Worm (Caenorhabditis elegans) whole organism, young adult: ENCODE measurements around the gene nxf-1.

Source experiments
- C17E4.6 ChIP-seq: fragments of 200-800 bp; sonication (Bioruptor generic); IDR thresholded peaks from 2 replicates; pipeline ENCODE4 v1.3.6; 2022; ENCODE audit warnings: missing genetic modification reagents, missing genetic modification characterization, missing compliant biosample characterization
- F33H1.4 ChIP-seq: fragments of 200-800 bp; sonication (Bioruptor generic); IDR thresholded peaks from 2 replicates; pipeline ENCODE4 v1.3.6; 2022; ENCODE audit warnings: missing genetic modification reagents, missing genetic modification characterization, missing compliant biosample characterization
- F37B4.10 ChIP-seq: fragments of 200-800 bp; sonication (Bioruptor generic); IDR thresholded peaks from 2 replicates; pipeline ENCODE4 v1.3.6; 2022; ENCODE audit warnings: missing genetic modification characterization, missing compliant biosample characterization
- F57A8.1 ChIP-seq: fragments of 200-800 bp; sonication (Bioruptor generic); optimal IDR thresholded peaks from 2 replicates; lab custom pipeline; 2018; ENCODE audit warnings: mild to moderate bottlenecking, missing genetic modification characterization, moderate library complexity, missing compliant biosample characterization
- F57C9.4 ChIP-seq: sonication (generic microtip); optimal IDR thresholded peaks from 2 replicates; lab custom pipeline; 2017; ENCODE audit warnings: mild to moderate bottlenecking, missing genetic modification characterization, missing compliant biosample characterization
- T26A5.8 ChIP-seq: sonication (generic microtip); optimal IDR thresholded peaks from 2 replicates; lab custom pipeline; 2016; ENCODE audit warnings: missing genetic modification characterization, missing compliant biosample characterization
- Y53G8AR.9 ChIP-seq: fragments of 200-800 bp; sonication (Bioruptor generic); conservative IDR thresholded peaks from 2 replicates; pipeline ENCODE4 v1.3.6; 2022; ENCODE audit warnings: missing genetic modification reagents, missing genetic modification characterization, missing compliant biosample characterization
- Y95B8A.8 ChIP-seq: fragments of 200-800 bp; sonication (Bioruptor generic); IDR thresholded peaks from 2 replicates; pipeline ENCODE4 v1.3.6; 2022; ENCODE audit warnings: missing genetic modification reagents, missing genetic modification characterization, missing compliant biosample characterization
- ama-1 ChIP-seq, 3 experiments: fragments of 150-350 bp in 1 of 3; sonication (generic microtip) in 2 of 3; optimal IDR thresholded peaks; 2 replicates each; lab custom pipeline; 2014 to 2018; ENCODE audit warnings: missing biosample characterization in 2 of 3, missing genetic modification characterization in 2 of 3, missing genetic modification reagents in 2 of 3
- aptf-2 ChIP-seq: fragments of 200-800 bp; sonication (Bioruptor generic); conservative IDR thresholded peaks from 2 replicates; pipeline ENCODE4 v1.3.6; 2022; ENCODE audit warnings: missing genetic modification reagents, missing genetic modification characterization, missing compliant biosample characterization
- aptf-3 ChIP-seq: fragments of 200-800 bp; sonication (Bioruptor generic); IDR thresholded peaks from 2 replicates; pipeline ENCODE4 v1.3.6; 2022; ENCODE audit warnings: missing genetic modification characterization, missing compliant biosample characterization
- ccch-3 ChIP-seq: fragments of 200-800 bp; sonication (Bioruptor generic); optimal IDR thresholded peaks from 2 replicates; lab custom pipeline; 2018; ENCODE audit warnings: mild to moderate bottlenecking, missing genetic modification characterization, missing compliant biosample characterization
- cebp-1 ChIP-seq, 2 experiments: fragments of 200-800 bp in 1 of 2; sonication (Bioruptor generic) in 1 of 2; sonication (generic microtip) in 1 of 2; IDR thresholded peaks in 1 of 2; optimal IDR thresholded peaks in 1 of 2; 2 replicates each; pipeline versions ENCODE4 v1.3.6 to Lab custom; 2017 to 2022; ENCODE audit warnings: missing compliant biosample characterization in 2 of 2, missing genetic modification characterization in 2 of 2, mild to moderate bottlenecking in 1 of 2, missing genetic modification reagents in 1 of 2, moderate library complexity in 1 of 2
- egrh-3 ChIP-seq: fragments of 200-800 bp; sonication (Bioruptor generic); IDR thresholded peaks from 2 replicates; pipeline ENCODE4 v1.3.6; 2022; ENCODE audit warnings: missing genetic modification reagents, missing genetic modification characterization, missing compliant biosample characterization
- ekl-4 ChIP-seq: fragments of 200-800 bp; sonication (Bioruptor generic); IDR thresholded peaks from 2 replicates; pipeline ENCODE4 v1.3.6; 2022; ENCODE audit warnings: missing genetic modification reagents, missing genetic modification characterization, missing compliant biosample characterization
- gei-17 ChIP-seq: fragments of 200-800 bp; sonication (Bioruptor generic); optimal IDR thresholded peaks from 2 replicates; lab custom pipeline; 2018; ENCODE audit warnings: mild to moderate bottlenecking, missing genetic modification characterization, missing compliant biosample characterization
- hmg-1.2 ChIP-seq: fragments of 200-800 bp; sonication (Bioruptor generic); IDR thresholded peaks from 2 replicates; pipeline ENCODE4 v1.3.6; 2022; ENCODE audit warnings: missing genetic modification reagents, missing genetic modification characterization, missing compliant biosample characterization
- hrde-1 ChIP-seq: sonication (generic microtip); optimal IDR thresholded peaks from 2 replicates; lab custom pipeline; 2016; ENCODE audit warnings: missing genetic modification characterization, mild to moderate bottlenecking, missing compliant biosample characterization, moderate library complexity, missing genotype, missing genetic modification reagents, borderline replicate concordance
- lag-1 ChIP-seq: fragments of 200-800 bp; sonication (Bioruptor generic); IDR thresholded peaks from 2 replicates; pipeline ENCODE4 v1.3.6; 2022; ENCODE audit warnings: missing genetic modification reagents, missing genetic modification characterization, missing compliant biosample characterization
- lin-54 ChIP-seq: fragments of 200-800 bp; sonication (Bioruptor generic); optimal IDR thresholded peaks from 2 replicates; lab custom pipeline; 2018; ENCODE audit warnings: mild to moderate bottlenecking, missing genetic modification characterization, missing compliant biosample characterization
- lsl-1 ChIP-seq: fragments of 200-800 bp; sonication (Bioruptor generic); optimal IDR thresholded peaks from 2 replicates; lab custom pipeline; 2018; ENCODE audit warnings: mild to moderate bottlenecking, missing genetic modification characterization, moderate library complexity, missing compliant biosample characterization
- lsy-27 ChIP-seq: sonication (generic microtip); optimal IDR thresholded peaks from 2 replicates; lab custom pipeline; 2017; ENCODE audit warnings: missing genetic modification characterization, mild to moderate bottlenecking, missing compliant biosample characterization, antibody characterized with exemption, missing genotype, borderline replicate concordance; ENCODE audit not compliant: insufficient read depth
- mes-4 ChIP-seq: sonication (generic microtip); optimal IDR thresholded peaks from 2 replicates; lab custom pipeline; 2016; ENCODE audit warnings: missing genotype, missing genetic modification characterization, missing compliant biosample characterization
- nfya-1 ChIP-seq: sonication (generic microtip); optimal IDR thresholded peaks from 2 replicates; lab custom pipeline; 2017; ENCODE audit warnings: antibody characterized with exemption, missing compliant biosample characterization, missing genetic modification characterization, borderline replicate concordance; ENCODE audit not compliant: insufficient read depth
- nfya-2 ChIP-seq: fragments of 200-800 bp; sonication (Bioruptor generic); IDR thresholded peaks from 2 replicates; pipeline ENCODE4 v1.3.6; 2022; ENCODE audit warnings: missing genetic modification reagents, missing genetic modification characterization, missing compliant biosample characterization
- nhr-27 ChIP-seq: fragments of 200-800 bp; sonication (Bioruptor generic); optimal IDR thresholded peaks from 2 replicates; lab custom pipeline; 2018; ENCODE audit warnings: mild to moderate bottlenecking, missing genetic modification characterization, moderate library complexity, missing compliant biosample characterization
- nhr-80 ChIP-seq: sonication (generic microtip); optimal IDR thresholded peaks from 2 replicates; lab custom pipeline; 2016; ENCODE audit warnings: missing genetic modification characterization, missing compliant biosample characterization
- nhr-90 ChIP-seq: sonication (generic microtip); optimal IDR thresholded peaks from 2 replicates; lab custom pipeline; 2016; ENCODE audit warnings: missing genotype, mild to moderate bottlenecking, missing genetic modification characterization, missing compliant biosample characterization
- pbrm-1 ChIP-seq: fragments of 200-800 bp; sonication (Bioruptor generic); IDR thresholded peaks from 2 replicates; pipeline ENCODE4 v1.3.6; 2022; ENCODE audit warnings: missing genetic modification reagents, missing genetic modification characterization, missing compliant biosample characterization
- pha-4 ChIP-seq: fragments of 150-350 bp; sonication (generic microtip); optimal IDR thresholded peaks from 2 replicates; lab custom pipeline; 2014; ENCODE audit warnings: missing biosample characterization, missing genetic modification reagents, missing genetic modification characterization
- rec-8 ChIP-seq, 2 experiments: sonication (generic microtip); optimal IDR thresholded peaks; 2 replicates each; lab custom pipeline; 2016; ENCODE audit warnings: mild to moderate bottlenecking in 2 of 2, missing genetic modification characterization in 2 of 2, missing genetic modification reagents in 2 of 2, missing genotype in 2 of 2, missing biosample characterization in 1 of 2, missing compliant biosample characterization in 1 of 2, moderate library complexity in 1 of 2
- repo-1 ChIP-seq: sonication (generic microtip); optimal IDR thresholded peaks from 2 replicates; lab custom pipeline; 2017; ENCODE audit warnings: mild to moderate bottlenecking, missing genetic modification characterization, missing compliant biosample characterization
- snpc-3.4 ChIP-seq: sonication (generic microtip); optimal IDR thresholded peaks from 2 replicates; lab custom pipeline; 2017; ENCODE audit warnings: missing genetic modification characterization, mild to moderate bottlenecking, missing compliant biosample characterization, antibody characterized with exemption, moderate library complexity, missing genotype, missing genetic modification reagents
- somi-1 ChIP-seq: fragments of 200-800 bp; sonication (Bioruptor generic); optimal IDR thresholded peaks from 2 replicates; lab custom pipeline; 2018; ENCODE audit warnings: mild to moderate bottlenecking, missing genetic modification characterization, missing compliant biosample characterization
- sptf-2 ChIP-seq: fragments of 200-800 bp; sonication (Bioruptor generic); optimal IDR thresholded peaks from 2 replicates; lab custom pipeline; 2018; ENCODE audit warnings: mild to moderate bottlenecking, missing genetic modification characterization, missing compliant biosample characterization
- ztf-18 ChIP-seq: sonication (generic microtip); optimal IDR thresholded peaks from 2 replicates; lab custom pipeline; 2016; ENCODE audit warnings: missing genotype, mild to moderate bottlenecking, missing genetic modification characterization, missing compliant biosample characterization
- ztf-3 ChIP-seq: fragments of 200-800 bp; sonication (Bioruptor generic); optimal IDR thresholded peaks from 2 replicates; lab custom pipeline; 2018; ENCODE audit warnings: mild to moderate bottlenecking, missing genetic modification characterization, missing compliant biosample characterization

nxf-1 gene

ce11 chrV:14419855-14420254 is 5.0 kb upstream of the nxf-1 start:
- TF ChIP-seq C17E4.6, result no peak
- TF ChIP-seq rec-8 (tag; optimal IDR thresholded peaks at IDR 0.05; lab: Kevin White, UChicago), result peak in 1 of 2 experiments; percentile 32
- TF ChIP-seq lag-1 (GFP tag; lab: Robert Waterston, UW), result no peak
- peak; percentile 77 for TF ChIP-seq hrde-1
- TF ChIP-seq aptf-3, result no peak
- no peak for TF ChIP-seq T26A5.8 (tag; lab: Kevin White, UChicago)
- no peak for TF ChIP-seq ekl-4 (GFP tag; lab: Robert Waterston, UW)
- no peak for TF ChIP-seq pha-4
- no peak for TF ChIP-seq hmg-1.2 (GFP tag; lab: Robert Waterston, UW)
- TF ChIP-seq pbrm-1 (GFP tag; lab: Robert Waterston, UW), result peak; percentile 51; the same call in 1 of the 2 replicates
- no peak for TF ChIP-seq F37B4.10 (GFP tag; lab: Robert Waterston, UW)
- no peak for TF ChIP-seq egrh-3 (GFP tag; lab: Robert Waterston, UW)
- no peak for TF ChIP-seq nhr-90 (tag; lab: Kevin White, UChicago)
- no peak for TF ChIP-seq nhr-27 (tag; lab: Kevin White, UChicago)
- TF ChIP-seq somi-1 (GFP tag; lab: Kevin White, UChicago), result no peak
- TF ChIP-seq lsy-27 (tag; lab: Kevin White, UChicago), result no peak
- TF ChIP-seq snpc-3.4 (tag; lab: Kevin White, UChicago), result peak; percentile 8
- TF ChIP-seq repo-1 (tag; lab: Kevin White, UChicago), result peak; percentile 21
- TF ChIP-seq F57A8.1 (GFP tag; lab: Kevin White, UChicago), result no peak
- no peak for TF ChIP-seq aptf-2 (GFP tag; lab: Robert Waterston, UW)
- TF ChIP-seq ztf-18 (tag; lab: Kevin White, UChicago), result no peak
- no peak for TF ChIP-seq sptf-2 (GFP tag; lab: Kevin White, UChicago)
- no peak for TF ChIP-seq ama-1 (optimal IDR thresholded peaks at IDR 0.05; lab: Kevin White, UChicago)
- peak in 1 of 2 experiments; percentile 58 for TF ChIP-seq ama-1 (GFP tag; optimal IDR thresholded peaks at IDR 0.05; lab: Kevin White, UChicago)
- no peak for TF ChIP-seq F57C9.4
- peak; percentile 4 for TF ChIP-seq lin-54 (GFP tag; lab: Kevin White, UChicago)
- TF ChIP-seq Y53G8AR.9 (GFP tag; lab: Robert Waterston, UW), result no peak; the same call in 1 of the 2 replicates
- peak; percentile 83; the same call in 1 of the 2 replicates for TF ChIP-seq Y95B8A.8 (GFP tag; lab: Robert Waterston, UW)
- no peak for TF ChIP-seq cebp-1 (GFP tag; IDR thresholded peaks at IDR 0.05; lab: Robert Waterston, UW)
- TF ChIP-seq cebp-1 (tag; optimal IDR thresholded peaks at IDR 0.05; lab: Kevin White, UChicago), result peak; percentile 8

ce11 chrV:14417735-14418134 is 2.9 kb upstream of the nxf-1 start, which contains the start of the genes nxf-2 and set-31:
TSS of gene nxf-2 (minus strand) at chrV:14417835.
TSS of gene set-31 (plus strand) at chrV:14417903.
- TF ChIP-seq mes-4 (no peak), lsl-1 (GFP tag; lab: Kevin White, UChicago) (peak; percentile 58), F33H1.4 (GFP tag; lab: Robert Waterston, UW) (peak; percentile 46; the same call in 1 of the 2 replicates), ztf-3 (GFP tag; lab: Kevin White, UChicago) (no peak), nfya-2 (GFP tag; lab: Robert Waterston, UW) (no peak), lag-1 (GFP tag; lab: Robert Waterston, UW) (no peak)

ce11 chrV:14414032-14414431 is 782 bp downstream of the nxf-1 start:
- TF ChIP-seq ccch-3 (no peak), pbrm-1 (GFP tag; lab: Robert Waterston, UW) (no peak), nfya-1 (no peak), gei-17 (GFP tag; lab: Kevin White, UChicago) (no peak), nhr-80 (tag; lab: Kevin White, UChicago) (peak; percentile 73)
